Worm (Caenorhabditis elegans) whole organism, early embryonic: ENCODE measurements around the gene pqn-22.

Experiments used
- ama-1 ChIP-seq: fragments of 150-350 bp; optimal IDR thresholded peaks from 2 replicates; lab custom pipeline; 2014
- ceh-36 ChIP-seq: sonication (generic microtip); optimal IDR thresholded peaks from 2 replicates; lab custom pipeline; 2016; ENCODE audit warnings: missing genetic modification characterization, inconsistent platforms, missing compliant biosample characterization
- ets-7 ChIP-seq: sonication (generic microtip); optimal IDR thresholded peaks from 2 replicates; lab custom pipeline; 2016; ENCODE audit warnings: missing genotype, missing genetic modification characterization, missing compliant biosample characterization
- hmbx-1 ChIP-seq: sonication (generic microtip); optimal IDR thresholded peaks from 2 replicates; lab custom pipeline; 2016; ENCODE audit warnings: mild to moderate bottlenecking, missing genetic modification characterization, missing compliant biosample characterization
- hnd-1 ChIP-seq: sonication (generic microtip); optimal IDR thresholded peaks from 2 replicates; lab custom pipeline; 2016; ENCODE audit warnings: missing genetic modification characterization, missing compliant biosample characterization
- sea-1 ChIP-seq: fragments of 200-800 bp; sonication (Bioruptor generic); conservative IDR thresholded peaks from 2 replicates; pipeline ENCODE4 v1.3.6; 2022; ENCODE audit warnings: missing genetic modification characterization, missing compliant biosample characterization
- tra-4 ChIP-seq: sonication (generic microtip); optimal IDR thresholded peaks from 2 replicates; lab custom pipeline; 2017; ENCODE audit warnings: missing genetic modification characterization, missing compliant biosample characterization

DNA sequence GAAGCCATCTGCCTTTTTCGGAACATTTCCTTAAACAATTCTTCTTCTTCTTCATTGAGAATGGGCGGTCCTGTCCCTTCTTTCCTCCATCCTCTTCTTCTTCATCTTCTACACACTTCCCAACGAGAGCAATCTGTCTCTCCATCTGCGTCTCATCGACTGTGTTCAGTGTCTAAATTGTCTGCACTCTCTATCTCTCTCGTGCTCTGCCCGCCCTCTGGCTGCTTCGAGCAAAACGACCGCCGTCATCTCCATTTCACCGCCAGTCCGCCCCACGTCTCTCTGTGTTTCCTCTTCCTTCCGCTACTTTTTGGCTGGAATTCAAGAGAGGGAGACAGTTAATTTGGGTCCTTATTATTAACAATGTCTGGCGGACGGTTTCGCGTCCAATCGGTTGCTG is 20.0 kb upstream of the pqn-22 start:
- no peak for TF ChIP-seq ama-1
- TF ChIP-seq hmbx-1 (tag; lab: Kevin White, UChicago) = no peak
- TF ChIP-seq ets-7 (tag; lab: Kevin White, UChicago) = no peak
- no peak for TF ChIP-seq hnd-1
- no peak for TF ChIP-seq ceh-36 (tag; lab: Kevin White, UChicago)
- no peak for TF ChIP-seq tra-4
- TF ChIP-seq sea-1 (GFP tag; lab: Robert Waterston, UW) = no peak
